Worm (Caenorhabditis elegans): Measurements from ENCODE around the gene C08F1.12.

ce11 chrII:1771785-1772184 lies 34.5 kb downstream of the C08F1.12 start, which contains the start of gene math-3:
- TF ChIP-seq nhr-76 (tag; optimal IDR thresholded peaks at IDR 0.05) = no peak
- TF ChIP-seq elt-3 (tag; optimal IDR thresholded peaks at IDR 0.05) = no peak
- TF ChIP-seq lsy-12 (tag; optimal IDR thresholded peaks at IDR 0.05) = no peak
- TF ChIP-seq nhr-12 (tag; optimal IDR thresholded peaks at IDR 0.05) = no peak
- TF ChIP-seq ama-1 (optimal IDR thresholded peaks at IDR 0.05) = no peak
- TF ChIP-seq eor-1 (tag; optimal IDR thresholded peaks at IDR 0.05) = no peak
